Worm (Caenorhabditis elegans): Measurements from ENCODE around the gene clec-86.

The clec-86 gene

ce11 chrX:7151976-7152528, 12.4 kb downstream of the clec-86 start:
- TF ChIP-seq nhr-77 (tag; optimal IDR thresholded peaks at IDR 0.05) (no peak), dmd-8 (GFP tag; IDR thresholded peaks at IDR 0.05) (no peak), lin-38 (GFP tag; IDR thresholded peaks at IDR 0.05) (no peak), aha-1 (tag) (peak; percentile 52), unc-62 (GFP tag; optimal IDR thresholded peaks at IDR 0.05 in 1 of 2) (peak in 1 of 2 experiments; percentile 8), unc-62 (tag; optimal IDR thresholded peaks at IDR 0.05) (no peak)

- TF ChIP-seq aha-1 (tag), result peak; percentile 92
- TF ChIP-seq pqm-1 (tag; optimal IDR thresholded peaks at IDR 0.05), result no peak
- peak; percentile 43 for TF ChIP-seq hlh-11 (tag; optimal IDR thresholded peaks at IDR 0.05)
- TF ChIP-seq daf-16 (GFP tag; optimal IDR thresholded peaks at IDR 0.05), result peak in 1 of 2 experiments; percentile 4
- TF ChIP-seq daf-16 (tag; optimal IDR thresholded peaks at IDR 0.05), result no peak
- no peak for TF ChIP-seq set-16 (GFP tag; IDR thresholded peaks at IDR 0.05)
Measured at ce11 chrX:7153460-7153859, 13.8 kb downstream of the clec-86 start.

- TF ChIP-seq lin-15B (tag; optimal IDR thresholded peaks at IDR 0.05) (no peak), nhr-28 (tag; optimal IDR thresholded peaks at IDR 0.05) (peak; percentile 10), unc-62 (GFP tag; optimal IDR thresholded peaks at IDR 0.05 in 1 of 2) (peak in 1 of 2 experiments; percentile 51), unc-62 (tag; optimal IDR thresholded peaks at IDR 0.05) (no peak), zfp-2 (tag; optimal IDR thresholded peaks at IDR 0.05) (no peak), hlh-30 (tag; optimal IDR thresholded peaks at IDR 0.05; ENCODE audit: insufficient read depth) (peak; percentile 11)
Measured at ce11 chrX:7155879-7156278, 16.2 kb downstream of the clec-86 start, which contains the start of gene C54D1.7. Gene C54D1.7, minus strand, starts transcription at chrX:7156035.

ce11 chrX:7157483-7157882, 17.8 kb downstream of the clec-86 start:
- TF ChIP-seq aly-2 (tag; optimal IDR thresholded peaks at IDR 0.05), result no peak
- no peak for TF ChIP-seq lir-3 (tag; optimal IDR thresholded peaks at IDR 0.05)
- no peak for TF ChIP-seq mdl-1 (tag; optimal IDR thresholded peaks at IDR 0.05)
- TF ChIP-seq madf-5 (GFP tag; IDR thresholded peaks at IDR 0.05), result no peak
- TF ChIP-seq arid-1 (GFP tag; conservative IDR thresholded peaks at IDR 0.05), result no peak

ce11 chrX:7158736-7159135, 19.1 kb downstream of the clec-86 start, which contains the start of gene pgp-10:
Gene pgp-10, plus strand, starts transcription at chrX:7159036.
- no peak for TF ChIP-seq gei-8 (GFP tag; optimal IDR thresholded peaks at IDR 0.05)
- TF ChIP-seq unc-39 (tag; optimal IDR thresholded peaks at IDR 0.05), result no peak
- peak; percentile 26 for TF ChIP-seq aha-1 (tag)

- TF ChIP-seq nhr-102 (tag; optimal IDR thresholded peaks at IDR 0.05), result no peak
- no peak for TF ChIP-seq lir-3 (tag; optimal IDR thresholded peaks at IDR 0.05)
- TF ChIP-seq dmd-8 (GFP tag; IDR thresholded peaks at IDR 0.05), result no peak
- TF ChIP-seq hlh-11 (tag; optimal IDR thresholded peaks at IDR 0.05), result no peak
- no peak for TF ChIP-seq set-16 (GFP tag; IDR thresholded peaks at IDR 0.05)
- TF ChIP-seq ceh-28 (tag; optimal IDR thresholded peaks at IDR 0.05), result no peak
- no peak for TF ChIP-seq zag-1 (tag; optimal IDR thresholded peaks at IDR 0.05)
- no peak for TF ChIP-seq Y75B8A.6 (GFP tag; IDR thresholded peaks at IDR 0.05)
- no peak for TF ChIP-seq tra-1 (GFP tag; IDR thresholded peaks at IDR 0.05)
- no peak for TF ChIP-seq lin-39 (tag; optimal IDR thresholded peaks at IDR 0.05)
- no peak for TF ChIP-seq D1046.2 (GFP tag; IDR thresholded peaks at IDR 0.05)
- no peak for TF ChIP-seq duxl-1 (tag; optimal IDR thresholded peaks at IDR 0.05; ENCODE audit: poor library complexity)
- TF ChIP-seq ZK546.5 (tag; optimal IDR thresholded peaks at IDR 0.05), result no peak
- TF ChIP-seq daf-12 (tag; optimal IDR thresholded peaks at IDR 0.05), result no peak
- TF ChIP-seq fos-1 (tag; optimal IDR thresholded peaks at IDR 0.05), result no peak
Measured at ce11 chrX:7162764-7163163, 23.1 kb downstream of the clec-86 start.

All from whole organism, L4 larva.